Fruit fly (Drosophila melanogaster): Measurements from ENCODE around the gene snsl.

Gene snsl

DNA sequence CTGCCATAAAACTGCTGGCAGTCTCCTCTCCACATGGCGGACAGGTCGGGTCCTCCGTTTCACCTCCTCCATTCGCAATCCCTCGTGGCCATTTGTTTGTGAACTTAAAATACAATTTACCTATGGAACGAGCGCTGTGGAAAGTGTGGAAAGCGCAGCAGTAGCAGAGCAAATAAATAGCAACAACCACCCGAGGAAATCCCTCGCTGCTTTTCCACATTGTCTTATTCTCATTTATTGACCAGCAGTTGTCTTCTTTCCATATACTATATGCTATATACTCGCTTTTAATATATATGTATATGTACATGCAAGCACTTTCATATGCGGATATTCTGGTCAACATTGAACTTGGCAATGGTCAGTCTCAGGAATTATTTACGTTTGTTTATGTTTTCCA, 25.7 kb upstream of the snsl start, which contains the start of gene hoe1:
hoe1 (minus strand) TSS at position 101 of the 400 bp plus-strand sequence.
- TF ChIP-seq B-H1 (GFP tag; IDR thresholded peaks at IDR 0.05) (no peak), Bgb (GFP tag; IDR thresholded peaks at IDR 0.05; ENCODE audit: partially characterized antibody) (no peak), Trl (optimal IDR thresholded peaks at IDR 0.05) (no peak), Trl (GFP tag; optimal IDR thresholded peaks at IDR 0.05) (no peak), sim (GFP tag; IDR thresholded peaks at IDR 0.05) (no peak), GATAe (GFP tag; conservative IDR thresholded peaks at IDR 0.05) (no peak), shn (GFP tag; optimal IDR thresholded peaks at IDR 0.05) (no peak), otp (GFP tag; IDR thresholded peaks at IDR 0.05) (no peak), Nf-YC (tag; optimal IDR thresholded peaks at IDR 0.05) (no peak), BtbVII (GFP tag; optimal IDR thresholded peaks at IDR 0.05) (no peak), Fer2 (tag; optimal IDR thresholded peaks at IDR 0.05) (no peak), dimm (GFP tag; IDR thresholded peaks at IDR 0.05) (no peak), kay (GFP tag; optimal IDR thresholded peaks at IDR 0.05) (no peak), CG34224 (GFP tag; IDR thresholded peaks at IDR 0.05; ENCODE audit: partially characterized antibody) (no peak), CG7963 (GFP tag; IDR thresholded peaks at IDR 0.05; ENCODE audit: partially characterized antibody) (no peak), CG6791 (GFP tag; IDR thresholded peaks at IDR 0.05; ENCODE audit: partially characterized antibody) (no peak), pan (optimal IDR thresholded peaks at IDR 0.05) (no peak), pan (GFP tag; optimal IDR thresholded peaks at IDR 0.05 in 1 of 2, IDR thresholded peaks at IDR 0.05 in 1 of 2) (no peak), CG18262 (tag; optimal IDR thresholded peaks at IDR 0.05) (no peak), Max (GFP tag; optimal IDR thresholded peaks at IDR 0.05) (no peak)

DNA sequence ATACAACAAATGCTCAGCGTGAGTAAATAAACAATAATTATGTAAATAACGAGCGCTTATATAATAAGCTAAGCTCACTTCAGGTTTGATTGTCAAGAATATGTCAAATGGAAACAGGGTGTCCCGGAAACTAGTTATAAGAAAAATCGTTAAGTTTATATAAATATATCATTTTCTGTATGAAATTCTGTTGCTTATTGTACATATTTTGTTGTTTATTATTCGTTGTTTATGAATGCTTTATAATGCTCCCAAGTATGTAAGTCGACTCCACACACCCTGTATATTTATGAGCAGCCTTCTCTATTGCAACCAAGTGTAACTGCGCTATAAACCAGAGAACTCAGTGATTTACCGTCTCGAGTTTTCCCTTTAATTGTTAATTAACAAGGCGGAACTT, 24.0 kb upstream of the snsl start:
- no peak for TF ChIP-seq CG9817 (tag; optimal IDR thresholded peaks at IDR 0.05)
- peak; percentile 14 for TF ChIP-seq Fer3 (tag; optimal IDR thresholded peaks at IDR 0.05)
- TF ChIP-seq Xbp1 (GFP tag; optimal IDR thresholded peaks at IDR 0.05), result no peak
- TF ChIP-seq ci (GFP tag; IDR thresholded peaks at IDR 0.05), result peak; percentile 68; the same call in 2 of the 3 replicates
- no peak for TF ChIP-seq Hr78 (GFP tag; optimal IDR thresholded peaks at IDR 0.05)
- TF ChIP-seq CG3847 (GFP tag; IDR thresholded peaks at IDR 0.05), result no peak
- TF ChIP-seq HHEX (GFP tag; optimal IDR thresholded peaks at IDR 0.05), result no peak
- TF ChIP-seq HLH3B (GFP tag; IDR thresholded peaks at IDR 0.05), result no peak
- no peak for TF ChIP-seq CG11696 (GFP tag; IDR thresholded peaks at IDR 0.05)
- TF ChIP-seq row (GFP tag; IDR thresholded peaks at IDR 0.05), result peak; percentile 30; the same call in 1 of the 3 replicates
- peak; percentile 1 for TF ChIP-seq CG12071 (GFP tag; optimal IDR thresholded peaks at IDR 0.05)
- TF ChIP-seq dan (GFP tag; IDR thresholded peaks at IDR 0.05), result no peak
- TF ChIP-seq CG14667 (GFP tag; IDR thresholded peaks at IDR 0.05), result 0 out of 2 replicates have a peak, but pooled peaks have one; percentile 3
- TF ChIP-seq gem (tag; optimal IDR thresholded peaks at IDR 0.05), result peak; percentile 49
- no peak for TF ChIP-seq ash1 (GFP tag; optimal IDR thresholded peaks at IDR 0.05)
- peak; percentile 44 for TF ChIP-seq Drgx (GFP tag; IDR thresholded peaks at IDR 0.05)
- TF ChIP-seq CG6683 (GFP tag; optimal IDR thresholded peaks at IDR 0.05), result no peak
- no peak for TF ChIP-seq pros (GFP tag; optimal IDR thresholded peaks at IDR 0.05)
- TF ChIP-seq bab2 (GFP tag; optimal IDR thresholded peaks at IDR 0.05), result no peak
- no peak for TF ChIP-seq Gug (GFP tag; IDR thresholded peaks at IDR 0.05)
- no peak for TF ChIP-seq CG12659 (GFP tag; optimal IDR thresholded peaks at IDR 0.05)
- peak; percentile 37 for TF ChIP-seq CG2678 (tag; optimal IDR thresholded peaks at IDR 0.05)
- TF ChIP-seq tup (GFP tag; optimal IDR thresholded peaks at IDR 0.05), result no peak
- TF ChIP-seq CG14860 (GFP tag; IDR thresholded peaks at IDR 0.05; ENCODE audit: partially characterized antibody), result no peak
- no peak for TF ChIP-seq ewg (GFP tag; optimal IDR thresholded peaks at IDR 0.05)
- peak; percentile 15; the same call in 1 of the 2 replicates for TF ChIP-seq E2f1 (GFP tag; IDR thresholded peaks at IDR 0.05)
- no peak for TF ChIP-seq ERR (GFP tag; optimal IDR thresholded peaks at IDR 0.05)
- TF ChIP-seq jumu (GFP tag; optimal IDR thresholded peaks at IDR 0.05), result no peak
- no peak for TF ChIP-seq Tbp (GFP tag; optimal IDR thresholded peaks at IDR 0.05)
- TF ChIP-seq CG2120 (GFP tag; optimal IDR thresholded peaks at IDR 0.05), result peak; percentile 17
- TF ChIP-seq CG4820 (GFP tag; optimal IDR thresholded peaks at IDR 0.05), result no peak
- no peak for TF ChIP-seq H2.0 (GFP tag; IDR thresholded peaks at IDR 0.05)

All from whole organism, embryonic.